Fruit fly (Drosophila melanogaster): ENCODE data around the gene Taf12.

The Taf12 gene

dm6 chr3R:11650105-11651039 is 29.1 kb downstream of the Taf12 start, which contains the start of the genes Csk and Elp1 (continued):
- TF ChIP-seq Xrp1 (GFP tag; IDR thresholded peaks at IDR 0.05) (peak; percentile 56; the same call in 1 of the 2 replicates), CTCF (GFP tag; optimal IDR thresholded peaks at IDR 0.05) (no peak), kay (GFP tag; optimal IDR thresholded peaks at IDR 0.05) (peak; percentile 38), odd (GFP tag; optimal IDR thresholded peaks at IDR 0.05) (no peak), CG12769 (tag; optimal IDR thresholded peaks at IDR 0.05) (peak; percentile 43), Mrtf (GFP tag; IDR thresholded peaks at IDR 0.05) (no peak), lov (optimal IDR thresholded peaks at IDR 0.05) (no peak), lov (GFP tag; IDR thresholded peaks at IDR 0.05) (no peak), CG1792 (GFP tag; optimal IDR thresholded peaks at IDR 0.05) (peak; percentile 14), ci (GFP tag; IDR thresholded peaks at IDR 0.05) (0 out of 3 replicates have a peak, but pooled peaks have one; percentile 32), CG10565 (GFP tag; optimal IDR thresholded peaks at IDR 0.05) (no peak), CG12219 (GFP tag; optimal IDR thresholded peaks at IDR 0.05) (no peak), D19A (tag; optimal IDR thresholded peaks at IDR 0.05) (no peak), dysf (GFP tag; IDR thresholded peaks at IDR 0.05) (peak; percentile 49; the same call in 2 of the 3 replicates), CG2202 (tag; optimal IDR thresholded peaks at IDR 0.05) (no peak), CG7963 (GFP tag; IDR thresholded peaks at IDR 0.05; ENCODE audit: partially characterized antibody) (no peak), Pdp1 (GFP tag; optimal IDR thresholded peaks at IDR 0.05) (peak; percentile 39 to 52), trh (GFP tag; optimal IDR thresholded peaks at IDR 0.05) (no peak), CG10979 (tag; optimal IDR thresholded peaks at IDR 0.05) (peak; percentile 49), MBD-R2 (GFP tag; IDR thresholded peaks at IDR 0.05) (peak; percentile 52), Dfd (GFP tag; optimal IDR thresholded peaks at IDR 0.05) (no peak), ems (GFP tag; optimal IDR thresholded peaks at IDR 0.05) (peak; percentile 0), Jarid2 (GFP tag; optimal IDR thresholded peaks at IDR 0.05) (peak; percentile 30), CG9876 (GFP tag; optimal IDR thresholded peaks at IDR 0.05) (no peak), CG17385 (GFP tag; optimal IDR thresholded peaks at IDR 0.05) (peak; percentile 45), tap (tag; optimal IDR thresholded peaks at IDR 0.05) (no peak), Fer3 (tag; optimal IDR thresholded peaks at IDR 0.05) (peak; percentile 59), Ada2b (GFP tag; IDR thresholded peaks at IDR 0.05) (no peak; the same call in 1 of the 2 replicates), CkIIα-i1 (GFP tag; IDR thresholded peaks at IDR 0.05) (no peak), Ets65A (GFP tag) (peak; percentile 91), sr (GFP tag; IDR thresholded peaks at IDR 0.05) (peak; percentile 80), CG7745 (tag; optimal IDR thresholded peaks at IDR 0.05) (no peak), CG15601 (tag; optimal IDR thresholded peaks at IDR 0.05) (peak; percentile 64), E2f1 (GFP tag; IDR thresholded peaks at IDR 0.05) (no peak), HLH54F (GFP tag; optimal IDR thresholded peaks at IDR 0.05) (peak; percentile 41), Aef1 (GFP tag; IDR thresholded peaks at IDR 0.05) (peak; percentile 45; the same call in 2 of the 3 replicates), CG2875 (GFP tag; optimal IDR thresholded peaks at IDR 0.05) (no peak), lola (GFP tag; optimal IDR thresholded peaks at IDR 0.05) (peak in 1 of 3 experiments; percentile 63), scrt (GFP tag; optimal IDR thresholded peaks at IDR 0.05) (peak; percentile 26), CG1024 (GFP tag; IDR thresholded peaks at IDR 0.05) (no peak), bowl (GFP tag; IDR thresholded peaks at IDR 0.05) (no peak), crc (GFP tag; optimal IDR thresholded peaks at IDR 0.05) (no peak), CG31224 (GFP tag; IDR thresholded peaks at IDR 0.05) (no peak), fd96Cb (tag; optimal IDR thresholded peaks at IDR 0.05) (peak; percentile 7), her (GFP tag; optimal IDR thresholded peaks at IDR 0.05) (peak; percentile 27), nmo (GFP tag; optimal IDR thresholded peaks at IDR 0.05) (peak; percentile 86), sim (GFP tag; IDR thresholded peaks at IDR 0.05) (no peak), yki (optimal IDR thresholded peaks at IDR 0.05) (no peak), eyg (GFP tag; optimal IDR thresholded peaks at IDR 0.05) (no peak), mam (GFP tag; optimal IDR thresholded peaks at IDR 0.05) (peak; percentile 20), Sin3A (optimal IDR thresholded peaks at IDR 0.05) (peak; percentile 82)

Measured in whole organism, embryonic.